Fruit fly (Drosophila melanogaster) whole organism, wandering third instar larva: Measurements from ENCODE around the gene CG11456.

Experiments
- Dif ChIP-seq: fragments of 200-275, 200-300 bp; sonication (Bioruptor generic); optimal IDR thresholded peaks from 2 replicates; lab custom pipeline; 2018; ENCODE audit warnings: missing biosample characterization, missing genetic modification characterization; ENCODE audit not compliant: partially characterized antibody
- HLH106 ChIP-seq: fragments of 200-800 bp; optimal IDR thresholded peaks from 3 replicates; lab custom pipeline; 2019; ENCODE audit warnings: missing biosample characterization, mild to moderate bottlenecking, missing genetic modification characterization, moderate library complexity
- OdsH ChIP-seq: fragments of 200-800 bp; sonication (Bioruptor generic); optimal IDR thresholded peaks from 2 replicates; lab custom pipeline; 2016; ENCODE audit warnings: missing biosample characterization, mild to moderate bottlenecking, missing genetic modification characterization
- br ChIP-seq: fragments of 200-800 bp; sonication (Bioruptor generic); optimal IDR thresholded peaks from 2 replicates; lab custom pipeline; 2016; ENCODE audit warnings: missing biosample characterization, missing genetic modification characterization

DNA sequence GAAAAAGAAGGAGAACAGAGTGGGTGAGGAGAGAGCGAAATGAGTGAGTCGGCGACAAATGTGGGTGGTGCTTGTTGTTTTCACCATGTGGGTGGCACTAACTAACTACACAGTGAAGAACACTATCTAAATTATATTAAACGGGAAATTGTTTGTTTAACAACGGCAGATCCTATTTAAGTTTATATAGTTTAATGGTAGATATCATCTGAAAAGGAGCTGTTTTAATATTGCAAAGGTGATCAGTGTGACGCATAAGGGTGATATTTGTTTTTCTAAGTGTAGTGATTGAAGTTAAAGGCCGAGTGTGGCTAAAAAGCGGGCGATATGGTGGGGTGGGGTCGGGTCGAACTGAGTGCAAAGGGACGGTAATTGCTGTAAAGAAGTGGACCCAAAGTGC is 6.8 kb downstream of the CG11456 start:
- TF ChIP-seq OdsH: no peak
- no peak for TF ChIP-seq HLH106 (tag; lab: Kevin White, UChicago)
- TF ChIP-seq Dif (GFP tag; lab: Kevin White, UChicago): no peak
- TF ChIP-seq br (GFP tag; lab: Kevin White, UChicago): no peak
